Worm (Caenorhabditis elegans) whole organism, L2 larva: ENCODE data around the gene math-49.
A peak's percentile ranks its signal among the peaks of the same experiment; 100 is the strongest.

Source experiments
- C34F6.9 ChIP-seq: fragments of 150-350 bp; optimal IDR thresholded peaks from 2 replicates; lab custom pipeline; 2014; ENCODE audit warnings: missing biosample characterization, missing genetic modification characterization
- F13H6.1 ChIP-seq: sonication (generic microtip); optimal IDR thresholded peaks from 2 replicates; lab custom pipeline; 2016; ENCODE audit warnings: missing genetic modification characterization, missing compliant biosample characterization
- Y55F3AM.14 ChIP-seq: fragments of 200-800 bp; sonication (Bioruptor generic); optimal IDR thresholded peaks from 2 replicates; lab custom pipeline; 2018; ENCODE audit warnings: mild to moderate bottlenecking, missing genetic modification characterization, missing compliant biosample characterization
- ZK546.5 ChIP-seq: sonication (generic microtip); optimal IDR thresholded peaks from 2 replicates; lab custom pipeline; 2017; ENCODE audit warnings: missing biosample characterization, missing genetic modification characterization
- ama-1 ChIP-seq: fragments of 150-350 bp; optimal IDR thresholded peaks from 2 replicates; lab custom pipeline; 2018; ENCODE audit warnings: inconsistent platforms
- blmp-1 ChIP-seq: sonication (generic microtip); optimal IDR thresholded peaks from 2 replicates; lab custom pipeline; 2017; ENCODE audit warnings: missing genetic modification characterization, mild to moderate bottlenecking, missing compliant biosample characterization, antibody characterized with exemption, moderate library complexity; ENCODE audit not compliant: insufficient read depth
- ceh-16 ChIP-seq: fragments of 150-350 bp; optimal IDR thresholded peaks from 2 replicates; lab custom pipeline; 2014; ENCODE audit warnings: missing biosample characterization, missing genetic modification characterization
- ceh-82 ChIP-seq: fragments of 150-350 bp; optimal IDR thresholded peaks from 2 replicates; lab custom pipeline; 2014; ENCODE audit warnings: missing biosample characterization, missing genetic modification characterization
- crh-2 ChIP-seq: sonication (generic microtip); optimal IDR thresholded peaks from 2 replicates; lab custom pipeline; 2017; ENCODE audit warnings: missing biosample characterization, missing genetic modification characterization
- dmd-4 ChIP-seq: sonication (generic microtip); optimal IDR thresholded peaks from 2 replicates; lab custom pipeline; 2017; ENCODE audit warnings: missing biosample characterization, missing genetic modification characterization
- egl-27 ChIP-seq: sonication (generic microtip); optimal IDR thresholded peaks from 3 replicates; lab custom pipeline; 2017; ENCODE audit warnings: missing biosample characterization, missing genetic modification reagents, missing genetic modification characterization
- fos-1 ChIP-seq: fragments of 150-350 bp; optimal IDR thresholded peaks from 2 replicates; lab custom pipeline; 2014; ENCODE audit warnings: missing biosample characterization, missing genetic modification characterization
- lin-11 ChIP-seq: fragments of 150-350 bp; sonication (generic microtip); optimal IDR thresholded peaks from 2 replicates; lab custom pipeline; 2014; ENCODE audit warnings: missing biosample characterization, missing genetic modification characterization, inconsistent platforms, mixed read lengths
- lsy-2 ChIP-seq, 2 experiments: fragments of 150-350 bp in 1 of 2; sonication (generic microtip) in 1 of 2; optimal IDR thresholded peaks; 2 replicates each; lab custom pipeline; 2014 to 2017; ENCODE audit warnings: missing biosample characterization in 2 of 2, missing genetic modification characterization in 2 of 2
- mbf-1 ChIP-seq: sonication (generic microtip); optimal IDR thresholded peaks from 2 replicates; lab custom pipeline; 2017; ENCODE audit warnings: missing biosample characterization, missing genetic modification characterization
- mdl-1 ChIP-seq, 2 experiments: fragments of 150-350 bp in 1 of 2; sonication (generic microtip) in 1 of 2; optimal IDR thresholded peaks; 2 replicates each; lab custom pipeline; 2017; ENCODE audit warnings: missing biosample characterization in 2 of 2, missing genetic modification characterization in 2 of 2
- nhr-12 ChIP-seq: fragments of 150-350 bp; optimal IDR thresholded peaks from 2 replicates; lab custom pipeline; 2014; ENCODE audit warnings: missing biosample characterization, missing genetic modification characterization
- nhr-129 ChIP-seq: fragments of 150-350 bp; optimal IDR thresholded peaks from 2 replicates; lab custom pipeline; 2014; ENCODE audit warnings: missing biosample characterization, missing genetic modification characterization
- nhr-237 ChIP-seq: fragments of 150-350 bp; optimal IDR thresholded peaks from 2 replicates; lab custom pipeline; 2014; ENCODE audit warnings: missing biosample characterization, missing genetic modification characterization
- nhr-25 ChIP-seq: fragments of 150-350 bp; sonication (generic microtip); optimal IDR thresholded peaks from 3 replicates; lab custom pipeline; 2014; ENCODE audit warnings: missing biosample characterization, missing genetic modification characterization
- peb-1 ChIP-seq: fragments of 150-350 bp; optimal IDR thresholded peaks from 2 replicates; lab custom pipeline; 2014; ENCODE audit warnings: missing biosample characterization, missing genetic modification characterization
- sem-4 ChIP-seq: fragments of 150-350 bp; optimal IDR thresholded peaks from 2 replicates; lab custom pipeline; 2014; ENCODE audit warnings: missing biosample characterization, missing genetic modification reagents, missing genetic modification characterization
- skn-1 ChIP-seq: sonication (generic microtip); optimal IDR thresholded peaks from 2 replicates; lab custom pipeline; 2017; ENCODE audit warnings: missing biosample characterization, missing genetic modification characterization
- sma-9 ChIP-seq, 2 experiments: fragments of 150-350 bp in 1 of 2; sonication (generic microtip) in 1 of 2; optimal IDR thresholded peaks; 2 replicates each; lab custom pipeline; 2014 to 2016; ENCODE audit warnings: missing genetic modification characterization in 2 of 2, mild to moderate bottlenecking in 1 of 2, missing biosample characterization in 1 of 2, missing compliant biosample characterization in 1 of 2, missing genetic modification reagents in 1 of 2, moderate library complexity in 1 of 2
- snpc-4 ChIP-seq: fragments of 150-350 bp; optimal IDR thresholded peaks from 2 replicates; lab custom pipeline; 2014; ENCODE audit warnings: missing biosample characterization, missing genetic modification characterization
- unc-62 ChIP-seq: fragments of 150-350 bp; optimal IDR thresholded peaks from 2 replicates; lab custom pipeline; 2014; ENCODE audit warnings: missing biosample characterization, missing genetic modification reagents, missing genetic modification characterization
- zag-1 ChIP-seq: fragments of 150-350 bp; optimal IDR thresholded peaks from 2 replicates; lab custom pipeline; 2014; ENCODE audit warnings: missing biosample characterization, missing genetic modification characterization
- ztf-1 ChIP-seq: fragments of 200-800 bp; sonication (Bioruptor generic); conservative IDR thresholded peaks from 2 replicates; pipeline ENCODE4 v1.3.6; 2022; ENCODE audit warnings: missing genetic modification characterization, missing compliant biosample characterization
- ztf-11 ChIP-seq: sonication (generic microtip); optimal IDR thresholded peaks from 2 replicates; lab custom pipeline; 2017; ENCODE audit warnings: missing biosample characterization, missing genetic modification characterization

Gene math-49

DNA sequence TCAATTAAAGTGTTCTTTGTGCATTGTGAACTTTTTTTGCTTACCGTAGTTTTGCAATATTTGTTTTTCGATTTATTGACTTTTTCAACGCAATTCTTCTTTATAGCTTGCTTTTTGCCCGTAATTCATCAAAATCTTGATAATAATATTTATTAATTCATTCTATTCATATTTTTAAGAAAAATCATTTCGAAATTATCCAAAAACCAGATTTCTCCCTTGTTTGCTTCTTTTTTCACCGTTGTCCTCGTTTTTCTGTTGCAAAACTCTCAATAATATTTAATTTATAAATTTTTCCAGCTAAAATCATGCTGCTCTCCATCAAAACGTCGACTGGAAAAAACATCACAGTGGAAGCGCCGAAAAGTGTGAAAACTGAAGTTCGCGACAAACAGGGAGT lies 31.0 kb downstream of the math-49 start, which contains the start of gene F52C6.3:
TSS of gene F52C6.3 (plus strand) at position 301 of the 400 bp plus-strand sequence.
- TF ChIP-seq ZK546.5 (tag; lab: Kevin White, UChicago): no peak
- TF ChIP-seq fos-1 (tag; lab: Kevin White, UChicago): no peak
- no peak for TF ChIP-seq ceh-82 (tag; lab: Kevin White, UChicago)
- no peak for TF ChIP-seq mdl-1 (tag; optimal IDR thresholded peaks at IDR 0.05; lab: Kevin White, UChicago)
- no peak for TF ChIP-seq sma-9 (GFP tag; optimal IDR thresholded peaks at IDR 0.05; lab: Kevin White, UChicago)
- TF ChIP-seq sma-9 (tag; optimal IDR thresholded peaks at IDR 0.05; lab: Kevin White, UChicago): no peak

DNA sequence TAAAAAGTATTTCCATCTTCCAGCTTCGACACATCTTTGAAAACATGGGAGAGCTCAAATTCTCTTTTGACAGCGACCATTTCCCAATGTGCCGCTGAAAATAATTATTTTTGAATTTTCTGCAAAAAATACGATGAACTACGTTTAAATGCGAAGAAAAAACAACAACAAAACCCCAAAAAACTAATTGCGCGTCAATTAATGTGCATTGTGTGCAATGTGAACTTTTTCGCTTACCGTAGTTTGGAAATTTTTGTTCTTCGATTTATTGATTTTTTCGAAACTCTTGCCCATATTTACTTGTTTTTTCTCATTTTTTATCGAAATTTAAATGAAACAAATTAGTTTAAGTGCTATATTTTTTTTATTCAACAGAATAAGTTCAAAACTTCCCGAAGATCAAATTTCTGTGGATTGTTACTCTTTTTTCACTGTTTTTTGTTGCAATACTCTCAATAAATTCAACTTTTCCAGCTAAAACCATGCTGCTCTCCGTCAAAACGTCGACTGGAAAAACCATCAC lies 32.7 kb downstream of the math-49 start, which contains the start of the genes bath-2 and F52C6.4:
TSS of gene bath-2 (minus strand) at position 101 of the 523 bp plus-strand sequence.
TSS of gene F52C6.4 (plus strand) at position 473 of the 523 bp plus-strand sequence.
- TF ChIP-seq nhr-129 (tag; lab: Kevin White, UChicago) (no peak), dmd-4 (tag; lab: Kevin White, UChicago) (no peak), lsy-2 (tag; optimal IDR thresholded peaks at IDR 0.05; lab: Kevin White, UChicago) (no peak), sem-4 (tag; lab: Kevin White, UChicago) (no peak)

DNA sequence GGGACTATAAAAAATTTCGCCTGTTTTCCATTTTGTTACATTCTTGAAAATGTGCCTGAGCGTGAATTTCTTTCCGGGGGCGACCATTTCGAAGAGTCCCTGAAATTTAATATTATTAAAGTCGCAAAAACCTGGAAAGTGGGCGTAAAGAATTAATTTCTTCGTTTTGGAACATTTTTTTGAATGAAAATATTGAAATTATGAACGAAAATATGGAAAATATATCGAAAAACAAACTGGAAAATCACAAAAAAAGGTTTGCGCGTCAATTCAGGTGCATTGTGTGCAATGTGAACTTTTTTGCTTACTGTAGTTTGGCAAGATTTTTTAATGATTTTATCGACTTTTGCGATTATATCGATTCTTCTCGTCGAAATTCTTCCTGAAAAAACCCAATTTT lies 34.5 kb downstream of the math-49 start, which contains the start of gene bath-7:
TSS of gene bath-7 (minus strand) at position 101 of the 400 bp plus-strand sequence.
- no peak for TF ChIP-seq lsy-2 (tag; optimal IDR thresholded peaks at IDR 0.05; lab: Kevin White, UChicago)
- no peak for TF ChIP-seq nhr-12 (tag; lab: Kevin White, UChicago)
- no peak for TF ChIP-seq ceh-16
- TF ChIP-seq nhr-237 (tag; lab: Kevin White, UChicago): no peak
- TF ChIP-seq ztf-11: no peak
- TF ChIP-seq nhr-25 (tag; lab: Kevin White, UChicago): no peak
- TF ChIP-seq blmp-1: no peak
- no peak for TF ChIP-seq snpc-4 (tag; lab: Kevin White, UChicago)
- TF ChIP-seq Y55F3AM.14 (GFP tag; lab: Kevin White, UChicago): no peak
- TF ChIP-seq skn-1 (tag; lab: Kevin White, UChicago): no peak
- no peak for TF ChIP-seq nhr-129 (tag; lab: Kevin White, UChicago)
- no peak for TF ChIP-seq crh-2 (tag; lab: Kevin White, UChicago)
- TF ChIP-seq C34F6.9 (tag; lab: Kevin White, UChicago): no peak
- TF ChIP-seq peb-1 (tag; lab: Kevin White, UChicago): no peak

DNA sequence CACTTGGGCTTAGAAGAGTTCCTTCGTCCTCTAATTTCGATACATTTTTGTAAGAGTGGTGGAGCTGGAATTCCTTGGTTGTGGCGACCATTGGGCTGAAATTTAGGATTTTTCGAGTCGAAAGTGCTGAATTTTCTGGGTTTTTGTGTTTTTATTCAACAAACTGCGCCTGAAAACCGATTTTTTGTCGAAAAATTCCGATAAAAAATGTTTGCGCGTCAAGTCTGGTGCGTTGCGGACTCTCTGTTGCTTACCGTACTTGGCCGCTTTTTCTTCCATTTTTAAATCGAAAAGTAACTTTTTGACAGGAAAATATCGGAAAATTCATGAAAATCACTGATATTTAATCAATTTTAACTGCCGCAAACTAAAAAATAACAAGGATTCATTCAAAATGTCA lies 37.6 kb downstream of the math-49 start, which contains the start of gene bath-4:
TSS of gene bath-4 (minus strand) at position 101 of the 400 bp plus-strand sequence.
- no peak for TF ChIP-seq zag-1 (tag; lab: Kevin White, UChicago)

ce11 chrII:1912741-1913140 lies 42.7 kb downstream of the math-49 start, which contains the start of gene math-31:
math-31 (minus strand) TSS chrII:1912841.
- no peak for TF ChIP-seq ztf-1 (GFP tag; lab: Robert Waterston, UW)
- no peak for TF ChIP-seq nhr-237 (tag; lab: Kevin White, UChicago)
- TF ChIP-seq F13H6.1 (tag; lab: Kevin White, UChicago): no peak
- TF ChIP-seq ama-1 (lab: Kevin White, UChicago): no peak
- no peak for TF ChIP-seq unc-62 (GFP tag; lab: Kevin White, UChicago)
- no peak for TF ChIP-seq snpc-4 (tag; lab: Kevin White, UChicago)
- no peak for TF ChIP-seq lin-11 (tag; lab: Kevin White, UChicago)
- no peak for TF ChIP-seq sem-4 (tag; lab: Kevin White, UChicago)
- no peak for TF ChIP-seq ceh-16
- TF ChIP-seq mdl-1 (tag; optimal IDR thresholded peaks at IDR 0.05; lab: Kevin White, UChicago): no peak
- no peak for TF ChIP-seq mbf-1 (tag; lab: Kevin White, UChicago)
- no peak for TF ChIP-seq dmd-4 (tag; lab: Kevin White, UChicago)

DNA sequence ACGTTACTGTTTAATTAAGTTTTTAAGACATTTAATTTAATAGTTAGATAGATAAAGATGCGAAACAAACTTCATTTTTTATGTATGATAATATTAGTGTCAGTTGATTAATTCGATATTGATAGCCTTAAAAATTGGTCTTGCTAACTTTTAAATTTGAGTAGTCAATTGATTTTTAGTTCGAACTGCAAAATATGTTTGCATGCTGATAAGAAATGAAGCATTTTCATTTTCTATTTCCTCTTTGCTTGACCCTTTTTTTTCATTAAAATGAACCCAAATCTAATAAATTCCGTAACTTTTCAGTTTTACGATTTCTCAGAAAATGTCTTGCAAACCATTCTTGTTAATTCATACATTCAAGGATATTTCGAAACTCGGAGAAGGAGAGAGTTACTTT lies 50.4 kb downstream of the math-49 start, which contains the start of gene math-22:
TSS of gene math-22 (plus strand) at position 301 of the 400 bp plus-strand sequence.
- no peak for TF ChIP-seq lsy-2 (tag; optimal IDR thresholded peaks at IDR 0.05; lab: Kevin White, UChicago)
- TF ChIP-seq fos-1 (tag; lab: Kevin White, UChicago): peak; percentile 23
- TF ChIP-seq lin-11 (tag; lab: Kevin White, UChicago): no peak
- no peak for TF ChIP-seq egl-27 (tag; lab: Kevin White, UChicago)
